Worm (Caenorhabditis elegans) whole organism, midembryonic: ENCODE data around the gene spp-1.

Experiments used
- flt-1 ChIP-seq: fragments of 200-800 bp; sonication (Bioruptor generic); IDR thresholded peaks from 2 replicates; pipeline ENCODE4 v1.3.6; 2022; ENCODE audit warnings: missing genetic modification characterization, missing compliant biosample characterization
- med-1 ChIP-seq: sonication (generic microtip); optimal IDR thresholded peaks from 2 replicates; lab custom pipeline; 2017; ENCODE audit warnings: missing genetic modification characterization, mild to moderate bottlenecking, missing compliant biosample characterization, antibody characterized with exemption, missing genetic modification reagents; ENCODE audit not compliant: insufficient read depth
- ref-1 ChIP-seq: fragments of 200-800 bp; sonication (Bioruptor generic); conservative IDR thresholded peaks from 2 replicates; pipeline ENCODE4 v1.3.6; 2022; ENCODE audit warnings: missing genetic modification reagents, missing genetic modification characterization, missing compliant biosample characterization

DNA sequence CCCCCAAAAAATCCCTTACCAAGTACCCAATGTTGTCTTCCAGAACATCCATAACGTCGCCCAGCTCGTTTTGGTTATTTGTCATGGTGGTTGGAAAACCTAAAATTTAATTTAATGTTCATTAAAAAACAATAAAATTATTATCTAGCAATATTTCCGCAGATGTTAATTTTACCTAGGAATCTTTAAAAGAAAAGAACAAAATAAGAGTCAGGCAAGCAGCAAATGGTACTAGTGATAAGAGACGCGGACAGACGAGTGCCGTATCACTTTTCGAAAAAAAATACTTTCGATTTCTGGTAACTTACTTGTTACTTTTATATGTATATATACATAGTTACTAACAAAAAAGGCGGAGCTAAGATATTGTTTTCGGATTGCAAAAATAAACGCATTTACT lies 44.5 kb downstream of the spp-1 start, which contains the start of gene T07A5.7:
- no peak for TF ChIP-seq med-1 (GFP tag; lab: Kevin White, UChicago)
- TF ChIP-seq flt-1 (GFP tag; lab: Robert Waterston, UW): no peak
- no peak for TF ChIP-seq ref-1 (GFP tag; lab: Robert Waterston, UW)
